Fruit fly (Drosophila melanogaster): ENCODE measurements around the gene mRpL14.

The mRpL14 gene

DNA sequence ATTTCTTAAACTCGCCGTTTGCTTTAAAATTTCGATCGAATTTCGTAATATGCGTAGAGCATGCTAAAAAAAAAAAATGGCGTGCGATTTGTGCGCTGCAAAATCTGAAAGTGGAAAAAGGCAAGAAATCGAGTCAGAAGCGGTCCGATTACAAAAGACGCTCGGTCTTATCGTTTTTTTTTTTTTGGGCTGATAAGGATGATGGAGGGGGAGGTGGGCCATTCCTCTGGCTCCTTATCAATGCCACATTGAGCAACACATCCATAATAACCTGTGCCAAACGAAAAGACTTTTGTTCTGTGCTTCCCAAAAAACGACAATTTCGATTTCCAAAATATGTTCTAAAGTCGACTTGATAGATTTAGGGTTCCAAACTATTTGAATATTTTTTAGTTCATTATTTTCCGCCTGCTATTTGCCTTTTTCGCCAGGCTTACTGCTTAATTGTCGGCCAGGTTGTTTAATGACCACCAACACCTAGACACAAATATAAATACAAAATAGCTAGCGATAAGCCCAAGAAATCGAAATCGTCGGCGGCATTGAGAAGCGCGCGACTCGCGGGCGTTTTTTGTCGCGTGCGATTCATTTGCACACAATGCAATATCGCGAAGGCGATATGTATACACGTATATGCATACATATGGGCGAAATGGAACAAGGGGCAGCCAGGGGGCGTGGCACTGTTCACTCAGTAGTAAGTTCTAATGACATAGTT, 5.2 kb upstream of the mRpL14 start:
- no peak for TF ChIP-seq Rel (GFP tag; optimal IDR thresholded peaks at IDR 0.05)
- peak; percentile 55 for TF ChIP-seq Rel (tag; optimal IDR thresholded peaks at IDR 0.05)
- no peak for TF ChIP-seq dmrt93B (GFP tag; optimal IDR thresholded peaks at IDR 0.05)
- no peak for TF ChIP-seq Abd-B (GFP tag; optimal IDR thresholded peaks at IDR 0.05)
- no peak for TF ChIP-seq Jra (GFP tag; optimal IDR thresholded peaks at IDR 0.05)
- no peak for TF ChIP-seq dl (GFP tag; optimal IDR thresholded peaks at IDR 0.05; ENCODE audit: insufficient read depth in 1 of 2, partially characterized antibody in 2 of 2)
- TF ChIP-seq jim (GFP tag; optimal IDR thresholded peaks at IDR 0.05) = peak; percentile 59
- TF ChIP-seq CrebA (GFP tag; optimal IDR thresholded peaks at IDR 0.05; ENCODE audit: borderline replicate concordance) = no peak
- no peak for TF ChIP-seq GATAd (GFP tag; optimal IDR thresholded peaks at IDR 0.05)
- no peak for TF ChIP-seq Mio (GFP tag; optimal IDR thresholded peaks at IDR 0.05)
- peak; percentile 20 for TF ChIP-seq Myc (optimal IDR thresholded peaks at IDR 0.05)
- no peak for TF ChIP-seq pan (optimal IDR thresholded peaks at IDR 0.05)

DNA sequence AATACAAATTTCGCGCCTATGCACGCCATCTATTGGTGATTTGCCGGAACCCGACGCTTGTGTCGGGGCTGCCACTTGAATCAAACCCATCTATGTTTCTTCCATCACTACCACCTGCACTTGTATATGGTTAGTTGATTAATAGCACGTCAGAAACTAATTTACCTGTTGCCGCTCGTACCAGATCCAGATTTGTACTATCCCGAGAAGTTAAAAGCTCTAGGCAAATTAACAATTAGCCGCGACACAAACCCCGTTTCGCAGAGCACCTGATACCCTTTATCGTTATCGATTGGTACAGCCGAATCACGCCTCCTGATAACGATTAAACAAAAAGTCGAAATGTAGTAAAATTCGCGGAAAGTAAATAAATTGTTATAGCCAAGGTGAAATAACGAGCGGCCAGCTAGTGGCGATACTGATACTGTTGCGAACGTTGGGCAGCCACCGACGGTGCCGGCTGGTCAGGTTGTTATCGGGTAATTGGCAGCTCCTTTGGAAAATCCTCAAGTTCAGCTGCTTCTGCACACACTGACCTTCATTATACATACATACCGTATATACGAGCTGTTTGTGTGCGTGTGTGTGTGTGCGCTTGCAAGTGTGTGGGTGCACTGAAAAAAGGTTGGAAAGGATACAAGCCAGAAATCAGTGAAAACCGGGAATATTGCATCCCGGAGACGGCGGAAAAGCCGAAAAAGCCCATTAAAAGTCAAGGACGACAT, 4.3 kb downstream of the mRpL14 start:
- TF ChIP-seq Sp1 (GFP tag; optimal IDR thresholded peaks at IDR 0.05) (peak; percentile 13), usp (GFP tag; optimal IDR thresholded peaks at IDR 0.05) (no peak), Rel (GFP tag; optimal IDR thresholded peaks at IDR 0.05) (no peak), Rel (tag; optimal IDR thresholded peaks at IDR 0.05) (peak; percentile 31), Myc (optimal IDR thresholded peaks at IDR 0.05) (peak; percentile 33), Jra (GFP tag; optimal IDR thresholded peaks at IDR 0.05) (no peak)

DNA sequence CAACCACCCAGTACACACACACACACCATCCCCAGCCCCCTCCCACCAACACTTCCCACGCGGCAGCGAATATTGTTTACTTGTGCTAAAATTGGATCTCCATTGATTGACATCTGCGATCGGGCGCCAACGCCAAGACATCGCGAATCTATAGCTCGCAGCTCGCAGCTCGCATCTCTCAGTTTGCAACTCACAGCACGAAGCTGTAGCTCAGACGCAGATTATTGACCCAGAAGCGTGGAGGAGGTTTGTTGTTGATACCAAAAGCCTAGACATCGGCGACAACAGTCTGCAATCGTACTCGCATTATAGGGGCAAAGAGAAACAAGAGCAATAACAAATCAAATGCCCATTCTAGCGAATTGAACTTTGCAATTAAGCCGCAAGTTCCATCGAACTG, 7.3 kb downstream of the mRpL14 start:
- TF ChIP-seq Rel (GFP tag; optimal IDR thresholded peaks at IDR 0.05) (no peak), Rel (tag; optimal IDR thresholded peaks at IDR 0.05) (peak; percentile 5), tai (GFP tag; optimal IDR thresholded peaks at IDR 0.05) (no peak)

DNA sequence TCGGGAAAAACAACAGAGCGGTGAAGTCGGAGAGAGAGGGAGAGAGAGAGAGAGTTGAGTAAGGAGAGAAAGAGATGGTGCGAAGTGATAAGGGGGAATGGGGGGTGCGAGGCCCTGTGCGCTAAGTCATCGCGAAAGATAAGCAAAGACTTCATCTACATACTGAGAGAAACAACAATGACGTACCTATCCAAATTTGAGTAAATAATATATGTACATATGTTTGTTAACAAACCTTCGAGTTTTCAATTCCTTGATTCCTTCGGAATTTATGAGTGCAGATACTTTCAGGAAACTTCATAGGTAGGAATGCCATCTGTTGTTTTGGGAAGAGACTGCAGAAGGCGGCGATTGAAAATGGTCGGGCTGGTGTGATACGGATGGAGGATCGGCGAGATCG, 8.0 kb downstream of the mRpL14 start:
- no peak for TF ChIP-seq usp (GFP tag; optimal IDR thresholded peaks at IDR 0.05)
- no peak for TF ChIP-seq jim (GFP tag; optimal IDR thresholded peaks at IDR 0.05)
- no peak for TF ChIP-seq sage (GFP tag; optimal IDR thresholded peaks at IDR 0.05)
- peak in 1 of 2 experiments; percentile 48 for TF ChIP-seq foxo (GFP tag; optimal IDR thresholded peaks at IDR 0.05)
- TF ChIP-seq CG9705 (GFP tag; optimal IDR thresholded peaks at IDR 0.05) = no peak
- no peak for TF ChIP-seq pan (optimal IDR thresholded peaks at IDR 0.05)
- TF ChIP-seq HLH106 (tag; optimal IDR thresholded peaks at IDR 0.05) = peak; percentile 51
- TF ChIP-seq dl (GFP tag; optimal IDR thresholded peaks at IDR 0.05; ENCODE audit: insufficient read depth in 1 of 2, partially characterized antibody in 2 of 2) = no peak
- TF ChIP-seq Mio (GFP tag; optimal IDR thresholded peaks at IDR 0.05) = no peak
- no peak for TF ChIP-seq Jra (GFP tag; optimal IDR thresholded peaks at IDR 0.05)
- TF ChIP-seq Vsx2 (GFP tag; optimal IDR thresholded peaks at IDR 0.05; ENCODE audit: partially characterized antibody) = no peak
- TF ChIP-seq OdsH (GFP tag; optimal IDR thresholded peaks at IDR 0.05) = no peak
- TF ChIP-seq dmrt93B (GFP tag; optimal IDR thresholded peaks at IDR 0.05) = peak; percentile 30
- TF ChIP-seq ey (GFP tag; optimal IDR thresholded peaks at IDR 0.05) = peak; percentile 55
- TF ChIP-seq fru (GFP tag; optimal IDR thresholded peaks at IDR 0.05) = peak; percentile 63
- peak; percentile 9 for TF ChIP-seq Dif (GFP tag; optimal IDR thresholded peaks at IDR 0.05; ENCODE audit: partially characterized antibody)
- TF ChIP-seq br (GFP tag; optimal IDR thresholded peaks at IDR 0.05) = peak; percentile 46
- TF ChIP-seq brk (GFP tag; optimal IDR thresholded peaks at IDR 0.05) = no peak
- no peak for TF ChIP-seq GATAd (GFP tag; optimal IDR thresholded peaks at IDR 0.05)
- TF ChIP-seq CG32264 (GFP tag; optimal IDR thresholded peaks at IDR 0.05) = no peak
- peak; percentile 18 for TF ChIP-seq psq (GFP tag; optimal IDR thresholded peaks at IDR 0.05)
- TF ChIP-seq N (GFP tag; optimal IDR thresholded peaks at IDR 0.05) = no peak
- no peak for TF ChIP-seq woc (GFP tag; optimal IDR thresholded peaks at IDR 0.05)
- no peak for TF ChIP-seq rgr (GFP tag; optimal IDR thresholded peaks at IDR 0.05)
- TF ChIP-seq tai (GFP tag; optimal IDR thresholded peaks at IDR 0.05) = no peak
- TF ChIP-seq Hr78 (GFP tag; optimal IDR thresholded peaks at IDR 0.05) = no peak
- no peak for TF ChIP-seq sv (GFP tag; optimal IDR thresholded peaks at IDR 0.05)
- peak; percentile 50 for TF ChIP-seq Hnf4 (GFP tag; optimal IDR thresholded peaks at IDR 0.05)
- TF ChIP-seq lola (GFP tag; optimal IDR thresholded peaks at IDR 0.05) = no peak
- TF ChIP-seq Sp1 (GFP tag; optimal IDR thresholded peaks at IDR 0.05) = peak; percentile 32
- no peak for TF ChIP-seq Dfd (GFP tag; optimal IDR thresholded peaks at IDR 0.05)
- TF ChIP-seq h (GFP tag; optimal IDR thresholded peaks at IDR 0.05) = peak; percentile 39
- TF ChIP-seq Myc (optimal IDR thresholded peaks at IDR 0.05) = no peak
- no peak for TF ChIP-seq dsf (GFP tag; optimal IDR thresholded peaks at IDR 0.05; ENCODE audit: borderline replicate concordance)
- no peak for TF ChIP-seq Rel (GFP tag; optimal IDR thresholded peaks at IDR 0.05)
- no peak for TF ChIP-seq Rel (tag; optimal IDR thresholded peaks at IDR 0.05)
- no peak for TF ChIP-seq Hr83 (GFP tag; optimal IDR thresholded peaks at IDR 0.05; ENCODE audit: poor library complexity, severe bottlenecking)
- no peak for TF ChIP-seq CrebA (GFP tag; optimal IDR thresholded peaks at IDR 0.05; ENCODE audit: borderline replicate concordance)
- no peak for TF ChIP-seq Abd-B (GFP tag; optimal IDR thresholded peaks at IDR 0.05)

Data from whole organism, wandering third instar larva.